Fruit fly (Drosophila melanogaster): Measurements from ENCODE around the gene CG45067.
A peak's percentile ranks its signal among the peaks of the same experiment; 100 is the strongest.

- no peak for TF ChIP-seq tin (GFP tag; optimal IDR thresholded peaks at IDR 0.05)
- no peak for TF ChIP-seq B-H2 (GFP tag; optimal IDR thresholded peaks at IDR 0.05)
- no peak for TF ChIP-seq tll (GFP tag; optimal IDR thresholded peaks at IDR 0.05)
- TF ChIP-seq CG6654 (GFP tag; optimal IDR thresholded peaks at IDR 0.05): no peak
- no peak for TF ChIP-seq yki (optimal IDR thresholded peaks at IDR 0.05)
- peak; percentile 72 for TF ChIP-seq Ets65A (GFP tag)
- no peak for TF ChIP-seq CG11723 (GFP tag; optimal IDR thresholded peaks at IDR 0.05)
- no peak for TF ChIP-seq nerfin-1 (tag; optimal IDR thresholded peaks at IDR 0.05)
Observed at dm6 chr3L:3098778-3099429, 15.4 kb downstream of the CG45067 start.

Data from whole organism, embryonic.